Worm (Caenorhabditis elegans): ENCODE data around the gene C05D11.1.
A peak's percentile ranks its signal among the peaks of the same experiment; 100 is the strongest.

Gene C05D11.1

DNA sequence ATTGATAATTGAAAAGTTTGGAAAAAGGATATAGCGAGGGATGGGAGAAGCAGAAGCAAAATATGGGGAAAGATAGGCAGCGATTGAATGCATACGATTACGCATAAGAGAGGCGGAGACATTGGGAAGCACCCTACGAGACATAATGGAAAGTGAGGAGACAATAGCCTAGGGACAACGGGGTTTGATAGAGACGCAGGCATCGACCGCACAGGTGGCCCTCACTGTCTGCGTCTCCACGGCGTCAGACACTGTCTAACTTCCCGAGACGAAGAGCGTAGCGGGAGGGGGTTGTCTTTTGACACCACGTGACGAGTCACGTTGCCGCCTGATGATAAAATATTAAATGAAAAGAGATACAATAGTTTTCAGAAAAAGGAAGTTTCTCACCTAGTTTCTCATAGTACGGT is 15.4 kb upstream of the C05D11.1 start (continued):
- TF ChIP-seq zfp-2 (tag; optimal IDR thresholded peaks at IDR 0.05) (no peak), ZK337.2 (GFP tag; IDR thresholded peaks at IDR 0.05) (0 out of 2 replicates have a peak, but pooled peaks have one; percentile 39), R02D3.7 (tag; optimal IDR thresholded peaks at IDR 0.05) (no peak)

DNA sequence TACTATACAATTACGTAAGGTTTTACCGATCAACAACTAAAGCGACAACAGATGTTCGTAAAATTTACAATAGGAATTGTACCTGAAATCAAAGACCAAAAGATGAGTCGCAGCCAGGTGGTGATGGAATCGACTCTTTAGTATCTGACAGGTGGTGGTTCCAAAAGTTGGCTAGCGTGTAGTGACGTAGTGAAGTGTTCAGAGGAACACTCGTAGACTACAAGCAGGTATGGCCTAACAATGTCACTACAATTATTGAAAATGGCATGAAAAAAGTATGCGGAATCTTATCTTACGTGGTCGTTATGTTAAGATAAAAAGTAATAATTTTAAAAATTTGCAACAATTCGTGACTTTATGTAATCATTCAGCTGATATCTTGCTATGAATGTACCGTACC is 14.9 kb upstream of the C05D11.1 start:
- TF ChIP-seq aha-1 (tag): peak; percentile 63
- TF ChIP-seq snpc-4 (tag; optimal IDR thresholded peaks at IDR 0.05): no peak
- peak; percentile 45 for TF ChIP-seq nhr-10 (tag; optimal IDR thresholded peaks at IDR 0.05)

DNA sequence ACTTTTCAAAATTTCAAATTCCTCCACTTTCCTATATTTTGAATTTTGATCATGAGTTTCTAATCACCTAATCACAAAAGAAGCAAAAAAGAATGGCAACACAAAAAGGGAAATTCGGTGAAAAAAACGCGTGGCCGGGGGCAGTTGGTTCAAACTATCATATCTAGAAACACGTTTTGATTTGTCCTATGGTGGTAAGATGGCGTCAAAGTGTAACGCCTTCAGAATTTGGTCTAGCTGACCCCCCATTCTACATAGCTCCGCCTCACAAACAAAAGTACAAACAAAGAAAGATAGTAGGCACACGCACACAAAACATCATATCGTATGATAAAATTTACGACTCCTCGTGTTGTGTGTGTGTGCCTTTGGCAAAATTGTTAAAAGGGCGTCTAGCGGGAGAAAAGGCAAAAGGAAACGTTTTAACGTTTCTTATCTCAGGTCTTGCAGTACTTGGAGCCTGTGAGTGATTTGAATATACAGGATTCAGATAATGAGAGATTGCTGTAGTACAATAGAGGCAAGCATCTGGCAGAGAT is 14.4 kb upstream of the C05D11.1 start:
- TF ChIP-seq nhr-10 (tag; optimal IDR thresholded peaks at IDR 0.05) (no peak), cey-2 (tag; optimal IDR thresholded peaks at IDR 0.05; ENCODE audit: borderline replicate concordance, insufficient read depth) (peak; percentile 60), dve-1 (tag; optimal IDR thresholded peaks at IDR 0.05; ENCODE audit: insufficient read depth) (peak; percentile 84), hif-1 (tag; optimal IDR thresholded peaks at IDR 0.05) (peak in 1 of 2 experiments; percentile 51), lir-3 (tag; optimal IDR thresholded peaks at IDR 0.05) (no peak), daf-19 (GFP tag; conservative IDR thresholded peaks at IDR 0.05) (no peak), nhr-28 (tag; optimal IDR thresholded peaks at IDR 0.05) (peak; percentile 95), hlh-30 (tag; optimal IDR thresholded peaks at IDR 0.05; ENCODE audit: insufficient read depth) (peak; percentile 82), lin-1 (GFP tag; IDR thresholded peaks at IDR 0.05) (0 out of 2 replicates have a peak, but pooled peaks have one; percentile 15), spr-3 (GFP tag; optimal IDR thresholded peaks at IDR 0.05) (no peak), mep-1 (tag; optimal IDR thresholded peaks at IDR 0.05) (peak; percentile 37), ceh-32 (tag; optimal IDR thresholded peaks at IDR 0.05; ENCODE audit: poor library complexity) (no peak), mes-2 (tag; optimal IDR thresholded peaks at IDR 0.05; ENCODE audit: poor library complexity, severe bottlenecking) (peak; percentile 4), F49E8.2 (tag; optimal IDR thresholded peaks at IDR 0.05; ENCODE audit: borderline replicate concordance) (no peak), unc-39 (tag; optimal IDR thresholded peaks at IDR 0.05) (no peak), ceh-20 (GFP tag; IDR thresholded peaks at IDR 0.05) (peak; percentile 31; the same call in 1 of the 2 replicates), dmd-8 (GFP tag; IDR thresholded peaks at IDR 0.05) (no peak), mdl-1 (tag; optimal IDR thresholded peaks at IDR 0.05) (peak; percentile 31 to 76), attf-4 (tag; optimal IDR thresholded peaks at IDR 0.05) (no peak), mxl-3 (GFP tag; optimal IDR thresholded peaks at IDR 0.05) (peak; percentile 86), aha-1 (tag) (peak; percentile 61), dmd-9 (GFP tag; IDR thresholded peaks at IDR 0.05) (no peak), php-3 (GFP tag; IDR thresholded peaks at IDR 0.05) (peak; percentile 86; the same call in 1 of the 2 replicates), nhr-6 (tag; optimal IDR thresholded peaks at IDR 0.05) (no peak), pqm-1 (tag; optimal IDR thresholded peaks at IDR 0.05) (peak; percentile 98), mdt-29 (GFP tag; IDR thresholded peaks at IDR 0.05) (no peak), zag-1 (tag; optimal IDR thresholded peaks at IDR 0.05) (no peak), dmd-6 (GFP tag; IDR thresholded peaks at IDR 0.05) (peak; percentile 83), zfp-3 (GFP tag; conservative IDR thresholded peaks at IDR 0.05) (no peak), T26A8.4 (GFP tag; IDR thresholded peaks at IDR 0.05) (peak; percentile 42), lin-13 (GFP tag; optimal IDR thresholded peaks at IDR 0.05) (no peak), hmg-1.1 (GFP tag; IDR thresholded peaks at IDR 0.05) (peak; percentile 60; the same call in 1 of the 2 replicates), hlh-11 (tag; optimal IDR thresholded peaks at IDR 0.05) (peak; percentile 82), F10B5.3 (tag; optimal IDR thresholded peaks at IDR 0.05) (no peak), duxl-1 (tag; optimal IDR thresholded peaks at IDR 0.05; ENCODE audit: poor library complexity) (no peak), F37D6.2 (tag; optimal IDR thresholded peaks at IDR 0.05) (no peak), Y75B8A.6 (GFP tag; IDR thresholded peaks at IDR 0.05) (peak; percentile 32; the same call in 1 of the 2 replicates), daf-16 (GFP tag; optimal IDR thresholded peaks at IDR 0.05) (no peak), daf-16 (tag; optimal IDR thresholded peaks at IDR 0.05) (peak; percentile 73), daf-8 (GFP tag; IDR thresholded peaks at IDR 0.05) (no peak), R02D3.7 (tag; optimal IDR thresholded peaks at IDR 0.05) (no peak), snpc-1.2 (GFP tag; IDR thresholded peaks at IDR 0.05) (no peak), nhr-102 (tag; optimal IDR thresholded peaks at IDR 0.05) (peak; percentile 18)

Measured in whole organism, L4 larva.